Worm (Caenorhabditis elegans) whole organism, L3 larva: Measurements from ENCODE around the gene acl-2.

Experiments
- R02D3.7 ChIP-seq: fragments of 150-350 bp; optimal IDR thresholded peaks from 2 replicates; lab custom pipeline; 2014; ENCODE audit warnings: missing biosample characterization, missing genetic modification characterization
- ZK546.5 ChIP-seq: sonication (generic microtip); optimal IDR thresholded peaks from 2 replicates; lab custom pipeline; 2017; ENCODE audit warnings: missing biosample characterization, missing genetic modification characterization
- ceh-28 ChIP-seq: fragments of 150-350 bp; optimal IDR thresholded peaks from 2 replicates; lab custom pipeline; 2014; ENCODE audit warnings: missing biosample characterization, missing genetic modification reagents, missing genetic modification characterization
- ceh-9 ChIP-seq: sonication (generic microtip); optimal IDR thresholded peaks from 2 replicates; lab custom pipeline; 2018; ENCODE audit warnings: missing biosample characterization, missing genetic modification characterization
- daf-12 ChIP-seq: fragments of 150-350 bp; optimal IDR thresholded peaks from 2 replicates; lab custom pipeline; 2014; ENCODE audit warnings: missing biosample characterization, missing genetic modification reagents, missing genetic modification characterization
- egl-27 ChIP-seq: sonication (generic microtip); optimal IDR thresholded peaks from 4 replicates; lab custom pipeline; 2017; ENCODE audit warnings: missing biosample characterization, missing genetic modification reagents, missing genetic modification characterization
- egl-5 ChIP-seq: fragments of 150-350 bp; optimal IDR thresholded peaks from 2 replicates; lab custom pipeline; 2017; ENCODE audit warnings: missing biosample characterization, missing genetic modification reagents, missing genetic modification characterization, inconsistent platforms
- elt-1 ChIP-seq: fragments of 150-350 bp; optimal IDR thresholded peaks from 2 replicates; lab custom pipeline; 2014; ENCODE audit warnings: missing biosample characterization, missing genetic modification characterization
- elt-3 ChIP-seq, 3 experiments: fragments of 150-350 bp in 1 of 3; sonication (generic microtip) in 2 of 3; optimal IDR thresholded peaks; 2 replicates in 2 of 3; 4 replicates in 1 of 3; lab custom pipeline; 2014 to 2017; ENCODE audit warnings: missing biosample characterization in 3 of 3, missing genetic modification characterization in 3 of 3
- eor-1 ChIP-seq, 2 experiments: fragments of 150-350 bp; optimal IDR thresholded peaks; 2 replicates each; lab custom pipeline; 2014 to 2018; ENCODE audit warnings: missing biosample characterization in 2 of 2, missing genetic modification characterization in 2 of 2
- fkh-10 ChIP-seq: sonication (generic microtip); optimal IDR thresholded peaks from 2 replicates; lab custom pipeline; 2017; ENCODE audit warnings: missing biosample characterization, missing genetic modification reagents, missing genetic modification characterization
- fkh-2 ChIP-seq: fragments of 150-350 bp; optimal IDR thresholded peaks from 2 replicates; lab custom pipeline; 2014; ENCODE audit warnings: missing biosample characterization, missing genetic modification reagents, missing genetic modification characterization
- fos-1 ChIP-seq: fragments of 150-350 bp; optimal IDR thresholded peaks from 2 replicates; lab custom pipeline; 2014; ENCODE audit warnings: missing biosample characterization, missing genetic modification characterization
- jun-1 ChIP-seq: fragments of 150-350 bp; optimal IDR thresholded peaks from 2 replicates; lab custom pipeline; 2014; ENCODE audit warnings: missing biosample characterization, missing genetic modification reagents, missing genetic modification characterization
- lin-39 ChIP-seq: fragments of 150-350 bp; optimal IDR thresholded peaks from 2 replicates; lab custom pipeline; 2018; ENCODE audit warnings: missing biosample characterization, missing genetic modification reagents, missing genetic modification characterization
- lsy-12 ChIP-seq: sonication (generic microtip); optimal IDR thresholded peaks from 2 replicates; lab custom pipeline; 2016; ENCODE audit warnings: mild to moderate bottlenecking, missing genetic modification characterization, missing compliant biosample characterization
- mdl-1 ChIP-seq: fragments of 150-350 bp; optimal IDR thresholded peaks from 2 replicates; lab custom pipeline; 2014; ENCODE audit warnings: missing biosample characterization, missing genetic modification characterization
- mml-1 ChIP-seq: fragments of 150-350 bp; sonication (generic microtip); optimal IDR thresholded peaks from 3 replicates; lab custom pipeline; 2014; ENCODE audit warnings: missing biosample characterization, missing genetic modification characterization
- nfya-1 ChIP-seq: sonication (generic microtip); optimal IDR thresholded peaks from 2 replicates; lab custom pipeline; 2017; ENCODE audit warnings: missing genetic modification characterization, mild to moderate bottlenecking, missing compliant biosample characterization, antibody characterized with exemption, moderate library complexity; ENCODE audit not compliant: insufficient read depth
- nhr-12 ChIP-seq: fragments of 150-350 bp; optimal IDR thresholded peaks from 2 replicates; lab custom pipeline; 2014; ENCODE audit warnings: missing biosample characterization, missing genetic modification characterization
- nhr-23 ChIP-seq: fragments of 150-350 bp; optimal IDR thresholded peaks from 2 replicates; lab custom pipeline; 2014; ENCODE audit warnings: missing biosample characterization, missing genetic modification reagents, missing genetic modification characterization
- nhr-237 ChIP-seq: fragments of 150-350 bp; optimal IDR thresholded peaks from 2 replicates; lab custom pipeline; 2014; ENCODE audit warnings: missing biosample characterization, missing genetic modification characterization
- nhr-43 ChIP-seq: sonication (generic microtip); optimal IDR thresholded peaks from 2 replicates; lab custom pipeline; 2016; ENCODE audit warnings: mild to moderate bottlenecking, missing genetic modification characterization, missing compliant biosample characterization; ENCODE audit not compliant: poor library complexity, severe bottlenecking
- nhr-67 ChIP-seq: fragments of 150-350 bp; optimal IDR thresholded peaks from 2 replicates; lab custom pipeline; 2014; ENCODE audit warnings: missing biosample characterization, missing genetic modification characterization
- nhr-76 ChIP-seq: fragments of 150-350 bp; sonication (generic microtip); optimal IDR thresholded peaks from 5 replicates; lab custom pipeline; 2014; ENCODE audit warnings: missing biosample characterization, missing genetic modification characterization
- nhr-77 ChIP-seq: fragments of 150-350 bp; optimal IDR thresholded peaks from 2 replicates; lab custom pipeline; 2014; ENCODE audit warnings: missing biosample characterization, missing genetic modification characterization
- pqm-1 ChIP-seq: fragments of 150-350 bp; optimal IDR thresholded peaks from 2 replicates; lab custom pipeline; 2017; ENCODE audit warnings: missing biosample characterization, missing genetic modification characterization, inconsistent platforms
- skn-1 ChIP-seq: fragments of 150-350 bp; optimal IDR thresholded peaks from 2 replicates; lab custom pipeline; 2014; ENCODE audit warnings: missing biosample characterization, missing genetic modification characterization
- snpc-4 ChIP-seq: fragments of 150-350 bp; optimal IDR thresholded peaks from 2 replicates; lab custom pipeline; 2014; ENCODE audit warnings: missing biosample characterization, missing genetic modification characterization
- tbx-2 ChIP-seq: sonication (generic microtip); optimal IDR thresholded peaks from 2 replicates; lab custom pipeline; 2016; ENCODE audit warnings: mild to moderate bottlenecking, missing genetic modification characterization, missing compliant biosample characterization
- unc-39 ChIP-seq: sonication (generic microtip); optimal IDR thresholded peaks from 4 replicates; lab custom pipeline; 2017; ENCODE audit warnings: missing biosample characterization, missing genetic modification characterization
- zag-1 ChIP-seq: fragments of 150-350 bp; optimal IDR thresholded peaks from 2 replicates; lab custom pipeline; 2014; ENCODE audit warnings: missing biosample characterization, missing genetic modification characterization
- ztf-11 ChIP-seq: fragments of 150-350 bp; optimal IDR thresholded peaks from 2 replicates; lab custom pipeline; 2014; ENCODE audit warnings: missing biosample characterization, missing genetic modification characterization

The acl-2 gene

DNA sequence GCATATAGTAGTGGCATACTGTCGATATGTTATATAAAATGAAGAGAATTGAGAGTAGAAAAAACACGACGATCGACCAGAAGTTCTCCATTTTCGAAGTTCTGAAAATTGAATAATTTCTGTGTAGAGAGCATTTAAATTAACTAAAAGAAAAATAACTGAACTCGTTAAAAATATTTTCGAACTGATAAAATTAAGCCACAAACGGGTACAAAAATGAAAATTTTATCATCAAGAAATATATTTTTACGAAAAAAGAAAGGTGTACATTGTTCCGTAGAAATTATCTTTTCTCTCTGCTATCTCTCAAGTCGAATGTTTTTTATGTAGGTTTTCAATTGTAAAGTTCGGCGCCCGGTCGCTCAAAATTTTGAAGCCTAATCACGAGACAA is at the start of gene acl-2:
Gene acl-2 (minus strand): TSS at position 101 of the 392 bp plus-strand sequence.
- no peak for TF ChIP-seq lin-39 (tag; lab: Kevin White, UChicago)
- TF ChIP-seq mml-1 (tag; lab: Kevin White, UChicago) = no peak
- TF ChIP-seq snpc-4 (tag; lab: Kevin White, UChicago) = no peak
- no peak for TF ChIP-seq ceh-28 (tag; lab: Kevin White, UChicago)
- no peak for TF ChIP-seq lsy-12 (tag; lab: Kevin White, UChicago)
- TF ChIP-seq eor-1 (tag; optimal IDR thresholded peaks at IDR 0.05; lab: Kevin White, UChicago) = no peak
- TF ChIP-seq fkh-2 (tag; lab: Kevin White, UChicago) = no peak
- no peak for TF ChIP-seq nhr-77 (tag; lab: Kevin White, UChicago)
- no peak for TF ChIP-seq nhr-76 (tag; lab: Kevin White, UChicago)
- no peak for TF ChIP-seq egl-27 (tag; lab: Kevin White, UChicago)
- TF ChIP-seq pqm-1 (tag; lab: Kevin White, UChicago) = no peak
- TF ChIP-seq, all 47 proteins: peak for 0

DNA sequence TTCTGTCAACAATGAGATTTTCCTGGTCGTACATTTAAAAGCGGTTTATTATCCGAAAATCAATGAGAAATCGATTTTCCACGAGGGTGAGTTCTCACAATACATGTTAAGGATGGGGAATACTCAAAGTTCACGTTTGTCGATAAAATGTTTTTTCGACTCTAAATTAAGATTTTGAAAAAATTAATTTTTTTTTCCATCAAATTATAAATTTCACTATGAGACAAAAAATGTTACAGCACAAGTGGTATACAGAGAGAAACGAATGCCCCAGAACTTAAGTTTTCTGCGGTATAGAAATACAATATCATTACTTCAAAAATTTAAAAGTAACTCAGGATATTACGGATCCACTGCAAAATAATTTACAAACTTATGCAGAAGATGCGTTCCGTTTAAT is 47.4 kb upstream of the acl-2 start, which contains the start of gene R04B5.1:
Gene R04B5.1 (minus strand): TSS at position 101 of the 400 bp plus-strand sequence.
- TF ChIP-seq nhr-67 (no peak), elt-3 (tag; optimal IDR thresholded peaks at IDR 0.05; lab: Kevin White, UChicago) (no peak), ZK546.5 (no peak), nhr-76 (tag; lab: Kevin White, UChicago) (no peak), pqm-1 (tag; lab: Kevin White, UChicago) (no peak), nhr-12 (tag; lab: Kevin White, UChicago) (no peak), nfya-1 (tag; lab: Kevin White, UChicago) (no peak), R02D3.7 (tag; lab: Kevin White, UChicago) (no peak), tbx-2 (tag; lab: Kevin White, UChicago) (no peak), daf-12 (tag; lab: Kevin White, UChicago) (no peak), mdl-1 (tag; lab: Kevin White, UChicago) (no peak), nhr-43 (tag; lab: Kevin White, UChicago) (no peak), nhr-23 (tag; lab: Kevin White, UChicago) (no peak)

- TF ChIP-seq skn-1 (tag; lab: Kevin White, UChicago) (no peak), nhr-77 (tag; lab: Kevin White, UChicago) (no peak), ZK546.5 (no peak), ceh-9 (tag; lab: Kevin White, UChicago) (no peak), elt-1 (tag; lab: Kevin White, UChicago) (no peak), nhr-237 (tag; lab: Kevin White, UChicago) (no peak), unc-39 (tag; lab: Kevin White, UChicago) (no peak), ztf-11 (no peak), jun-1 (tag; lab: Kevin White, UChicago) (no peak), zag-1 (tag; lab: Kevin White, UChicago) (no peak), fos-1 (tag; lab: Kevin White, UChicago) (no peak), lin-39 (tag; lab: Kevin White, UChicago) (no peak), elt-3 (tag; optimal IDR thresholded peaks at IDR 0.05; lab: Kevin White, UChicago) (no peak)
These were observed 44.5 kb upstream of the acl-2 start, which contains the start of gene F57A8.7 for ce11 chrV:10075441-10075840. TSS of gene F57A8.7 (plus strand) at chrV:10075741.

ce11 chrV:10073793-10074192 is 42.9 kb upstream of the acl-2 start, which contains the start of gene F57A8.6:
TSS of gene F57A8.6 (minus strand) at chrV:10073893.
- TF ChIP-seq nhr-23 (tag; lab: Kevin White, UChicago) (no peak), nhr-76 (tag; lab: Kevin White, UChicago) (peak; percentile 46)

DNA sequence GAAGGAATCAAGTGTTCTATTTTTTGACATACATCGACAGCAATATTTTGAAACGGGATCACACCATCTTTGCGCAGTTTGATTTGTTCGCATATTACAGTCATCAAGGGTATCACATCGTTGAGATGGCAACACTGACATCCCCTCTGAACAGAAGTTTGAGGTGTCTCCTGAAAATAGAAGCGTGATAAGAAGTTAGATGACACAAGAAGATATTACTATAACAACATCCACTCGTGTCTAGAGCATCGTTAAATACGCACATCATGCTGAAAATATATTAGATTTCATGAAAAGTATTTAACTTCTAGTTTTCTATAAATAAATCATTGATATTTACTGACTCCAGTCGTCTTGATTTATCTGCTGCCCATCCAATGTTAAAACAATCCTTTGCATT is 41.8 kb upstream of the acl-2 start:
- TF ChIP-seq fkh-2 (tag; lab: Kevin White, UChicago) (no peak), egl-5 (no peak), nhr-77 (tag; lab: Kevin White, UChicago) (no peak), fkh-10 (GFP tag; lab: Kevin White, UChicago) (no peak), nhr-76 (tag; lab: Kevin White, UChicago) (no peak)
